Fruit fly (Drosophila melanogaster): ENCODE measurements around the gene Teh3.

Teh3 gene

dm6 chr3L:4232227-4232626 lies 47.8 kb upstream of the Teh3 start (continued):
- TF ChIP-seq CG1233 (GFP tag; optimal IDR thresholded peaks at IDR 0.05) (no peak), CG10147 (GFP tag; optimal IDR thresholded peaks at IDR 0.05) (no peak), CG17361 (GFP tag; IDR thresholded peaks at IDR 0.05) (no peak), Hmr (GFP tag; optimal IDR thresholded peaks at IDR 0.05) (no peak), crol (GFP tag; IDR thresholded peaks at IDR 0.05) (peak; percentile 97), grau (tag; optimal IDR thresholded peaks at IDR 0.05) (no peak), kay (GFP tag; optimal IDR thresholded peaks at IDR 0.05) (peak; percentile 71), Taf1 (GFP tag; IDR thresholded peaks at IDR 0.05) (no peak), CG12942 (GFP tag; optimal IDR thresholded peaks at IDR 0.05) (no peak), CG32772 (GFP tag; IDR thresholded peaks at IDR 0.05) (no peak), CG4730 (GFP tag; IDR thresholded peaks at IDR 0.05) (no peak), lola (GFP tag; optimal IDR thresholded peaks at IDR 0.05) (no peak), Atf6 (GFP tag; IDR thresholded peaks at IDR 0.05) (no peak), CG4820 (GFP tag; optimal IDR thresholded peaks at IDR 0.05) (no peak), CG7556 (GFP tag; optimal IDR thresholded peaks at IDR 0.05) (no peak), CG12236 (GFP tag; optimal IDR thresholded peaks at IDR 0.05) (no peak), odd (GFP tag; optimal IDR thresholded peaks at IDR 0.05) (no peak), gro (GFP tag; optimal IDR thresholded peaks at IDR 0.05) (no peak), MBD-R2 (GFP tag; IDR thresholded peaks at IDR 0.05) (no peak), CG30403 (GFP tag; optimal IDR thresholded peaks at IDR 0.05) (no peak), dmrt99B (tag; optimal IDR thresholded peaks at IDR 0.05) (no peak), tin (GFP tag; optimal IDR thresholded peaks at IDR 0.05) (no peak), CG6689 (GFP tag; IDR thresholded peaks at IDR 0.05) (no peak), wor (GFP tag; IDR thresholded peaks at IDR 0.05) (no peak), nerfin-2 (GFP tag; IDR thresholded peaks at IDR 0.05; ENCODE audit: partially characterized antibody) (no peak), CG17612 (GFP tag; IDR thresholded peaks at IDR 0.05) (no peak), sisA (GFP tag; IDR thresholded peaks at IDR 0.05) (no peak), CG10274 (GFP tag; optimal IDR thresholded peaks at IDR 0.05) (no peak), CHES-1-like (GFP tag; optimal IDR thresholded peaks at IDR 0.05) (no peak), cato (GFP tag; optimal IDR thresholded peaks at IDR 0.05; ENCODE audit: borderline replicate concordance) (no peak), CG10979 (tag; optimal IDR thresholded peaks at IDR 0.05) (no peak), cas (GFP tag; IDR thresholded peaks at IDR 0.05) (no peak), maf-S (GFP tag; optimal IDR thresholded peaks at IDR 0.05) (no peak), CG12219 (GFP tag; optimal IDR thresholded peaks at IDR 0.05) (no peak), yki (optimal IDR thresholded peaks at IDR 0.05) (no peak), Lhr (GFP tag; optimal IDR thresholded peaks at IDR 0.05) (no peak), Bdp1 (GFP tag; optimal IDR thresholded peaks at IDR 0.05) (no peak), bigmax (GFP tag; optimal IDR thresholded peaks at IDR 0.05) (no peak), sd (tag; optimal IDR thresholded peaks at IDR 0.05) (no peak), CG8359 (GFP tag; optimal IDR thresholded peaks at IDR 0.05; ENCODE audit: borderline replicate concordance) (no peak), gcm (GFP tag; optimal IDR thresholded peaks at IDR 0.05) (peak; percentile 56), chn (GFP tag; optimal IDR thresholded peaks at IDR 0.05) (no peak), zen (tag; optimal IDR thresholded peaks at IDR 0.05) (peak; percentile 9), gt (GFP tag; IDR thresholded peaks at IDR 0.05) (no peak; the same call in 1 of the 2 replicates), CG3065 (GFP tag; optimal IDR thresholded peaks at IDR 0.05) (no peak), Nf-YA (GFP tag; IDR thresholded peaks at IDR 0.05) (no peak), ab (GFP tag; optimal IDR thresholded peaks at IDR 0.05) (no peak), tap (tag; optimal IDR thresholded peaks at IDR 0.05) (no peak), CG3847 (GFP tag; IDR thresholded peaks at IDR 0.05) (no peak), ttk (GFP tag; IDR thresholded peaks at IDR 0.05) (peak; percentile 17; the same call in 1 of the 2 replicates), CG6765 (GFP tag; optimal IDR thresholded peaks at IDR 0.05) (no peak), pum (GFP tag; optimal IDR thresholded peaks at IDR 0.05) (no peak), zen2 (GFP tag; IDR thresholded peaks at IDR 0.05; ENCODE audit: partially characterized antibody) (no peak)

Data from whole organism, embryonic.